Worm (Caenorhabditis elegans) whole organism, midembryonic: ENCODE measurements around the gene cgef-1.

ENCODE experiments used
- T22C8.4 ChIP-seq: fragments of 200-800 bp; sonication (Bioruptor generic); IDR thresholded peaks from 2 replicates; pipeline ENCODE4 v1.3.6; 2022; ENCODE audit warnings: missing genetic modification characterization, missing compliant biosample characterization
- cog-1 ChIP-seq: sonication (generic microtip); optimal IDR thresholded peaks from 2 replicates; lab custom pipeline; 2016; ENCODE audit warnings: missing genetic modification characterization, missing compliant biosample characterization
- flt-1 ChIP-seq: fragments of 200-800 bp; sonication (Bioruptor generic); IDR thresholded peaks from 2 replicates; pipeline ENCODE4 v1.3.6; 2022; ENCODE audit warnings: missing genetic modification characterization, missing compliant biosample characterization
- klf-2 ChIP-seq: fragments of 200-800 bp; sonication (Bioruptor generic); conservative IDR thresholded peaks from 2 replicates; pipeline ENCODE4 v1.3.6; 2022; ENCODE audit warnings: missing genetic modification reagents, missing genetic modification characterization, missing compliant biosample characterization
- med-1 ChIP-seq: sonication (generic microtip); optimal IDR thresholded peaks from 2 replicates; lab custom pipeline; 2017; ENCODE audit warnings: missing genetic modification characterization, mild to moderate bottlenecking, missing compliant biosample characterization, antibody characterized with exemption, missing genetic modification reagents; ENCODE audit not compliant: insufficient read depth
- ref-1 ChIP-seq: fragments of 200-800 bp; sonication (Bioruptor generic); conservative IDR thresholded peaks from 2 replicates; pipeline ENCODE4 v1.3.6; 2022; ENCODE audit warnings: missing genetic modification reagents, missing genetic modification characterization, missing compliant biosample characterization
- tab-1 ChIP-seq: fragments of 200-800 bp; sonication (Bioruptor generic); IDR thresholded peaks from 2 replicates; pipeline ENCODE4 v1.3.6; 2022; ENCODE audit warnings: missing genetic modification characterization, missing compliant biosample characterization
- ztf-23 ChIP-seq: fragments of 200-800 bp; sonication (Bioruptor generic); IDR thresholded peaks from 2 replicates; pipeline ENCODE4 v1.3.6; 2022; ENCODE audit warnings: missing genetic modification reagents, missing genetic modification characterization, missing compliant biosample characterization
- ztf-29 ChIP-seq: fragments of 200-800 bp; sonication (Bioruptor generic); IDR thresholded peaks from 2 replicates; pipeline ENCODE4 v1.3.6; 2022; ENCODE audit warnings: missing genetic modification reagents, missing genetic modification characterization, missing compliant biosample characterization

Gene cgef-1

DNA sequence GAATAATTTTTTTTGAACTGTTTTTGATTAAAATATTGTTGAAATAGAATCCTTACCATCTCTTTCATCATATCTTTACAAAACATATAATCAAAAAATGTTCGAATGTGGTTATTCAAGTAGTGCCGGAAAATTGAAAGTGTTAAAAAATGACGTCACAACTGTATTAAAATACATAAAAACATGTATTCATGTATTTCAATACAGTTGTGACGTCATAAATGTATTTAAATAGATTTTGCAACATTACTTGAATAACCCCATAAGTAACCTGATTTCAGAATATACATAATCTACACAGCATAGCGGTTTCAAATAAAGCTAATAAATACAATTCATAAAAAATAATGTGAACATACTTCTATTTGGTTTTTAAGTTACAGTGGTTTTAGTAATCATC, 5.1 kb downstream of the cgef-1 start:
- no peak for TF ChIP-seq flt-1 (GFP tag; lab: Robert Waterston, UW)
- TF ChIP-seq klf-2 (GFP tag; lab: Robert Waterston, UW): no peak
- no peak for TF ChIP-seq T22C8.4
- TF ChIP-seq tab-1 (GFP tag; lab: Robert Waterston, UW): no peak
- TF ChIP-seq med-1: no peak
- TF ChIP-seq ztf-29 (GFP tag; lab: Robert Waterston, UW): no peak
- no peak for TF ChIP-seq cog-1 (tag; lab: Kevin White, UChicago)
- TF ChIP-seq ztf-23: no peak
- no peak for TF ChIP-seq ref-1

DNA sequence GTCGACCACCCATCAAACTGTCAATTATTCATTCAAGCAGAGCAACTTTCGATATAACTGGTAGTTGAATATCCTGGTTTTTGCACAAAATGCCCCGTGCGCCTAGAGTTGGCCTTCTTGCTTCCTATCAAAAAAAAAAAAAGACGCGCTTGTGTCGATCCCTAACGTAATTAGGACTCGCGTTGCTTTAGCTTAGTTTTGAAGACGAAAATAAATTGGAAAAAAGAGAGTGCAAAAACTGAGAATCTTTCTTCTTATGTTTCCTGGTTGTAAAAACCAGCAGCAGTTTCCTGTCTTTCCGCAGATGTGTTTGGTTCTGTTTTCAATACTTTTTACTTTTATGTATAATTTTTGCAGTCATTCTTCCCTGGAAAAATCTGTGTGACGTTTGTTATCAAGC, 6.1 kb downstream of the cgef-1 start:
- no peak for TF ChIP-seq ref-1
- TF ChIP-seq med-1: no peak
- no peak for TF ChIP-seq klf-2 (GFP tag; lab: Robert Waterston, UW)
- TF ChIP-seq cog-1 (tag; lab: Kevin White, UChicago): no peak
- no peak for TF ChIP-seq T22C8.4

DNA sequence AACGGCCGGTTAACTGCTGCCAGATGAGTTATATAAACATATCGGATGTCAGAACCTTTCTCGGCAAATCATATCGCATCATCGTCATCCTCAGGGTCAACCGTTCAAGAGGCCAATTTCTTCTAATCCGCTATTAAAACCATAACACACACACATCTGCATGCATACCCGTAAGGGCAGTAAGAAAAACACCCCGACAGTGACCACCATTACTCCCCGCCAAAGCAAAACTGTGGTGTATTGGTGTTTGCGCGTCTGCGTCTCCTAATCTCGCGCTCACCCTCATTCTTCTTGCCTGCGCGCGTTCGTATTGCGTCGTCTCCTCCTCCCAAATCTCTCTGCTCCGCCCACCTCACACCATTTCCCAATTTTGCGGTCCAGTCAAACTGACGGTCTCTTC, 21.7 kb downstream of the cgef-1 start:
- peak; percentile 37; the same call in 1 of the 2 replicates for TF ChIP-seq flt-1 (GFP tag; lab: Robert Waterston, UW)
- TF ChIP-seq med-1: no peak
- TF ChIP-seq klf-2 (GFP tag; lab: Robert Waterston, UW): no peak

DNA sequence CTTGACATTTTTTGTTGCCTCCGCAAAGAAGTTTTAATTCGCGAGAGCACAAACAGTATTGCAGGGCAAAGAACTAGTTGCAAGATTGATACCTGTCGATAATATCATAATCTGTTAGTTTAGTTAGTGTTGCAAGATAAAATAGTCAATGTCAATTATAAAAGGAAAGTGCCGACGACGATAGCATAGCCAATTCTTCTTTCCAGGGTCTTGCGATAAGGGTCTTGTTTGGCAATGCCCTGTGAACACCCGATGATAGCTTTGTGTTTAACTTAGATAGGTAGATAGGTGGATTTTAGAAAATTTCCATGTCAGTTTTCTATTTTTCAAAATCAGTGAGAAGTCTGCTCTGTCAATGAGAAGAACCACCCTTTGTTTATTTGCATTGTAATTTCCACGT, 22.5 kb downstream of the cgef-1 start:
- no peak for TF ChIP-seq cog-1 (tag; lab: Kevin White, UChicago)
- no peak for TF ChIP-seq ztf-29 (GFP tag; lab: Robert Waterston, UW)

DNA sequence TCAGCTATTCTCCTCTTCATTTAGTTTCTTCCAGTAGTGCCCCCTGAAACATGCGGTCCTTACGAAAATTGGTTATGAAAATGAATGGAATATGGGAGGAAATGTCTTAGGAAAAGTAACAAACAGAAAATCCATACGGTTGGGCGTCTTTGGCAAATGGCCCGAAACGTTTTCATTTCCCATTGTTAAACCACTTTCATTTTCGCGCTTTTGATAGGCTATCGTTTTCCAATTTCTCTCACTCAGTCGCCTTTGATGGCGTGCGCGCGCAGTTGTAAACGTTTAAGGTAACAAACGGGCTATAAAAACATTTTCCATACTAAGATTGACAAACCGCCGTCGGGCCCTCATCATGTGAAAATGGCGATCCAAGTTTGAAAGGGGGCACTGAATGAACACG, 23.2 kb downstream of the cgef-1 start:
- TF ChIP-seq ztf-23 (no peak), flt-1 (GFP tag; lab: Robert Waterston, UW) (no peak), T22C8.4 (no peak), ztf-29 (GFP tag; lab: Robert Waterston, UW) (no peak), med-1 (no peak), klf-2 (GFP tag; lab: Robert Waterston, UW) (no peak), tab-1 (GFP tag; lab: Robert Waterston, UW) (no peak), cog-1 (tag; lab: Kevin White, UChicago) (no peak), ref-1 (no peak)

DNA sequence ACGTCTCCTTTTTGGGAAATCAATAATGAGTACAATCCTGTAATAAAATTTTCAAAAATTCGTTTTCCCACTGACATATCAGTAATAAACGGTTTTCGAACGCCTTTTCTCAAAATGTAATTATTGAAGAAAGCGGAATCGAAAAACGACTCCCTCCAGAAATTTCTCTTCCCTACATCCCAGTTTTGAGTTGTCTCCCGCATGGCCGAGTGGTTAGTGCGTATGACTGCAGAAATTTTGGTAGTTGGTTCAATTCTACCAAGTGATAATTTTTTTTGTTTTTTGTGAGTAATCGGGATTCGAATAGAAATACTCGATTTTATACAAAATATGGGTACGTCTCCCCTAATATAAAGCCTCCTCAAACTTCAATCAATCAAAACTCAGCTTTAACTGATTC, 29.8 kb downstream of the cgef-1 start:
- TF ChIP-seq tab-1 (GFP tag; lab: Robert Waterston, UW) (0 out of 2 replicates have a peak, but pooled peaks have one; percentile 36), ref-1 (peak; percentile 51; the same call in 1 of the 2 replicates), flt-1 (GFP tag; lab: Robert Waterston, UW) (peak; percentile 53), T22C8.4 (peak; percentile 36; the same call in 1 of the 2 replicates), ztf-23 (peak; percentile 56; the same call in 1 of the 2 replicates)

DNA sequence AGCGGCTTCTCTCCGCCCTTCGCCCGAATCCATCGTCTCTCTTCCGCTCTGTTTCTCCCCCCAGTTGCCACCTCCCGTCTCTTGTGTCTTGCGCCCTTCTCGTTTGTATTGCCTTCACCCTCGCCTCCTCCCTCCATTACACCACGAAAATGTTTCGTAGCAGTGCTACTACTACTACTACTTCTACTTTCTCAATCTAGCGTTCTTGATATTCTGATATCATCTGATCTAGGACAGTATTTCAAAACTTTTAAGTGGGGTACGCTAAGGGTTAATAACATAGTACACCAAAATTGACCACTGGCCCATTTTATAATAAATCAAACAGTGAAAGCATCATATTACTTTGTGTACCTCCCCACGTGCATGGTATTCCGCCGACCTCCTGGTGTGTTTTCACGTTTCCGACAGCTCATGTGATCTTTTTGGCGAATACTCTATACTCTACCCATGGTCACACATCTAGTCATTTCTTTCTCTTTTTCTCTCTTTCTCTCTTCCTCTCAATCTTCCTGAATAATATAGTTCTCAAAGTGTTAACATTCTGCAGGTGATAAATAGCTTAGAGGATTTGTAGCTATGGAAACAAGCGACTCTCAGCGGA, 30.8 kb downstream of the cgef-1 start, which contains the start of gene C14A11.2:
C14A11.2 (plus strand) TSS at position 551 of the 604 bp plus-strand sequence.
- TF ChIP-seq tab-1 (GFP tag; lab: Robert Waterston, UW): no peak
- TF ChIP-seq ztf-29 (GFP tag; lab: Robert Waterston, UW): no peak
- no peak for TF ChIP-seq ref-1
- no peak for TF ChIP-seq med-1
- no peak for TF ChIP-seq klf-2 (GFP tag; lab: Robert Waterston, UW)
- no peak for TF ChIP-seq T22C8.4
- no peak for TF ChIP-seq flt-1 (GFP tag; lab: Robert Waterston, UW)
- TF ChIP-seq ztf-23: no peak
- TF ChIP-seq cog-1 (tag; lab: Kevin White, UChicago): no peak

DNA sequence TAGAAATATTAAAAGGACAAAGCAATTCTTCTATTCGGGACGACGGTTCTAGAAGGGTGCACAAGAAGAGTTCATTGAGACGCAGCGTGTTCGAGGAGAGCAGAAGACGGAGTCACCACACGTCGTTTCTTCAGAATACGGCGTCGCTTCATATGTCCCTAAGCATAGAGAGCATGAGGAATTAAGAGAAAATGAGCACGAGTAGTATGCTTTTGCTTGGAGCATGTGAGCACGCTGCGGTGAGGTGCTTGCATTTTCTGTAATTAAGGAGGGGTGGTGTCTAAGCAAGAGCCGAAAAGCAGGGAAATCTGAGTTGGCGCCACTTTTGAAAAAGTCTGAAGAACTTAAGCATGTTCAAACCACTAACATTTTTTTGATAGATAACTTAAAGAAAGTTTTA, 35.5 kb downstream of the cgef-1 start, which contains the start of gene C14A11.5:
C14A11.5 (minus strand) TSS at position 139 of the 400 bp plus-strand sequence.
- no peak for TF ChIP-seq klf-2 (GFP tag; lab: Robert Waterston, UW)
- TF ChIP-seq ref-1: no peak
- no peak for TF ChIP-seq ztf-23
- TF ChIP-seq tab-1 (GFP tag; lab: Robert Waterston, UW): no peak
- TF ChIP-seq med-1: no peak
- TF ChIP-seq cog-1 (tag; lab: Kevin White, UChicago): no peak
- no peak for TF ChIP-seq flt-1 (GFP tag; lab: Robert Waterston, UW)
- TF ChIP-seq ztf-29 (GFP tag; lab: Robert Waterston, UW): no peak
- TF ChIP-seq T22C8.4: no peak

DNA sequence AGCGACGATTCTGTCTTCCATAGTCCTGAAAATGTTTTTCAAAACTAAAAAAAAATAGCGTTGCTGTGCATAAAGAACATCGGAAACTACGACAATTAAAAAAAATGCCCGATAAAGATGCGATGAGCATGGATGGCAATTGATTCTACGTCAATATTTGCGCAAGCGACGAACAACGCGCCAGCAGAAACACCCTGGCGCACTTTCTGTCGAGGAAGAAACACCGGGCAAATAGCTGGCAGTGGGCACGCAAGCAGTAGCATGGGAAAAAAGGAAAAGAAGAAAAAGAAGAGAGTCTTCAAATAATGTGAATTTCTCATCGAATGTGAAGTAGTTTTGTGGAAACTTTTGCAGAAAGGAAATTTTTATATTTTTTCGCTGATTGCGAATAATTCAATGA, 37.8 kb downstream of the cgef-1 start, which contains the start of gene C14A11.9:
C14A11.9 (minus strand) TSS at position 27 of the 400 bp plus-strand sequence.
- TF ChIP-seq tab-1 (GFP tag; lab: Robert Waterston, UW) (peak; percentile 74; the same call in 1 of the 2 replicates), klf-2 (GFP tag; lab: Robert Waterston, UW) (0 out of 2 replicates have a peak, but pooled peaks have one; percentile 13), ztf-23 (peak; percentile 80), T22C8.4 (0 out of 2 replicates have a peak, but pooled peaks have one; percentile 29), flt-1 (GFP tag; lab: Robert Waterston, UW) (peak; percentile 66), ref-1 (no peak), cog-1 (tag; lab: Kevin White, UChicago) (peak; percentile 72), med-1 (peak; percentile 47), ztf-29 (GFP tag; lab: Robert Waterston, UW) (0 out of 2 replicates have a peak, but pooled peaks have one; percentile 20)

DNA sequence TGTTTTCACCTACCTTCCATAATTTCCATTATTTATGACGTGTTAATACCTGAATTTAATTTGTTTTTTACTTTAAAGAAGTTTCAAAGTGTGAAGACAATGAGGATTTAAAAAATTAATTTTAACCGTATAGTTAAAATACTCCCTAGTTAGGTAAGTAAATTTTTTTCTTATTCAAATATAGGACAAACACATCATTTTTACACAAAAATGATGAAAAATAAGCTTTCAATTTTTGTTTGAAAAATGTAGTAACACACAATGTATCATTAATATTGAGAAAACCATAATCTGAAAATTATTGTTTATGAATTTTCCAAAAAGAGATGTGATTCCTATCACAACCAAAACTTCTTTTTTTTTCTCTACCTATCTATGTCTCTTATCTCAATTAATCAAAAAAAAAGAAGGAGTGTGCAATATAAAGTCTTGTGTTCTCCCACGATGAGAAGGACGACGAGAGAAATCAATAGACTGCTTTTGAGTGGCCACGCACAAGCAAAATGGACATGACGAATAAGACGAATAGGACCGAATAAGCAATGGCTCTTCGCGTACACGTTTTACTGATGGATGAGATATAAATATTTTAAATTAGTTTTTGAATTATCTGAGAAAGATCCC, 42.4 kb downstream of the cgef-1 start, which contains the start of gene C14A11.6:
C14A11.6 (minus strand) TSS at position 51 of the 624 bp plus-strand sequence.
- TF ChIP-seq med-1 (no peak), tab-1 (GFP tag; lab: Robert Waterston, UW) (no peak), flt-1 (GFP tag; lab: Robert Waterston, UW) (no peak), klf-2 (GFP tag; lab: Robert Waterston, UW) (no peak), ztf-29 (GFP tag; lab: Robert Waterston, UW) (no peak), ztf-23 (no peak), cog-1 (tag; lab: Kevin White, UChicago) (no peak), T22C8.4 (no peak), ref-1 (no peak)
